Fruit fly (Drosophila melanogaster): ENCODE measurements around the gene RecQ5.
A peak's percentile ranks its signal among the peaks of the same experiment; 100 is the strongest.

DNA sequence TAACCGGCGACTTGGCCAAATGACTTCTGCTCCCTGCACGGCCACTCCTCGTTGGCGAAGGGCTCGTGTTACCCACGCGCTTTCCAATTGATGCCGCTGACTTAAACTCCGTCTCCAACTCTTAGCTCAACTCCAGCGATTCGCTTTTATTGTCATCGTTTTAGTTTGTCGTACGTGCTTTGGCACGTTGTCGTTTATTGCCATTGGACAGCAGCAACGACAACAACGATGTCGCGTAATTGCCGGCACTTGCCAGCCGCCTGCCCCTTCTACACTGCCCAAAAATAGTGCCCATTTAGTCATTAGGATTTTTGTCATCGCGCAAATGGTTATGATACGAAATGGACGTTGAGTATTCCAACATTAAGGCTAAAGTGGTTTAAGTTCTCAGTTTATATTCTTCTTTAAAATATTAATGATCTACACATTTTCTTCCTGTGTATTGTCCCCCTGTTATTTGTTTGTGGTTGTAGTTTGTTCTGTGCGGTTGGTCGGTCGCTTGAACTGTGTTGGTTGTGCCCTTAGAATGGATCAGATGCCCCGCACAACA, 34.0 kb upstream of the RecQ5 start:
- TF ChIP-seq sens-2 (GFP tag; IDR thresholded peaks at IDR 0.05): peak; percentile 83
- TF ChIP-seq Lpt (GFP tag; optimal IDR thresholded peaks at IDR 0.05): no peak
- TF ChIP-seq Sry-δ (GFP tag; optimal IDR thresholded peaks at IDR 0.05): peak; percentile 50
- no peak for TF ChIP-seq ato (GFP tag; IDR thresholded peaks at IDR 0.05; ENCODE audit: partially characterized antibody)
- TF ChIP-seq CG12744 (GFP tag; optimal IDR thresholded peaks at IDR 0.05): peak; percentile 86
- TF ChIP-seq CG32767 (GFP tag; IDR thresholded peaks at IDR 0.05): peak; percentile 71
- peak in 1 of 2 experiments; percentile 20 for TF ChIP-seq insv (GFP tag; optimal IDR thresholded peaks at IDR 0.05)
- TF ChIP-seq CG43689 (GFP tag; IDR thresholded peaks at IDR 0.05): no peak; the same call in 1 of the 2 replicates
- TF ChIP-seq CG4404 (GFP tag; IDR thresholded peaks at IDR 0.05): peak; percentile 80
- TF ChIP-seq CG13123 (GFP tag; optimal IDR thresholded peaks at IDR 0.05): peak; percentile 78
